Fruit fly (Drosophila melanogaster) whole organism, embryonic: ENCODE results near the gene bmm.
A peak's percentile ranks its signal among the peaks of the same experiment; 100 is the strongest.

Source experiments
- Atf-2 ChIP-seq: fragments of 200-800 bp; sonication (Bioruptor generic); optimal IDR thresholded peaks from 2 replicates; lab custom pipeline; 2016; ENCODE audit warnings: missing biosample characterization, missing genetic modification characterization
- Atf6 ChIP-seq: fragments of 200-800 bp; sonication (Bioruptor generic); IDR thresholded peaks from 2 replicates; pipeline ENCODE4 v1.3.6; 2022; ENCODE audit warnings: missing biosample characterization, missing genetic modification characterization
- CG10209 ChIP-seq: fragments of 200-800 bp; sonication (Bioruptor generic); optimal IDR thresholded peaks from 3 replicates; lab custom pipeline; 2017; ENCODE audit warnings: missing biosample characterization, mild to moderate bottlenecking, missing genetic modification characterization, missing genetic modification reagents
- CG11560 ChIP-seq: fragments of 200-800 bp; sonication (Bioruptor generic); IDR thresholded peaks from 3 replicates; pipeline ENCODE4 v1.3.6; 2022; ENCODE audit warnings: missing biosample characterization, missing genetic modification characterization
- CG12071 ChIP-seq: fragments of 200-800 bp; sonication (Bioruptor generic); optimal IDR thresholded peaks from 3 replicates; lab custom pipeline; 2018; ENCODE audit warnings: missing biosample characterization, mild to moderate bottlenecking, missing genetic modification characterization
- CG12155 ChIP-seq: fragments of 200-800 bp; sonication (Bioruptor generic); optimal IDR thresholded peaks from 3 replicates; lab custom pipeline; 2016; ENCODE audit warnings: missing biosample characterization, missing genetic modification characterization
- CG13296 ChIP-seq: fragments of 200-800 bp; sonication (Bioruptor generic); optimal IDR thresholded peaks from 3 replicates; lab custom pipeline; 2018; ENCODE audit warnings: missing biosample characterization, mild to moderate bottlenecking, missing genetic modification characterization
- CG14441 ChIP-seq: fragments of 200-800 bp; sonication (Bioruptor generic); IDR thresholded peaks from 2 replicates; pipeline ENCODE4 v1.3.6; 2022; ENCODE audit warnings: missing biosample characterization, missing genetic modification characterization
- CG15514 ChIP-seq: fragments of 200-800 bp; sonication (Bioruptor generic); optimal IDR thresholded peaks from 3 replicates; lab custom pipeline; 2017; ENCODE audit warnings: missing biosample characterization, missing genetic modification characterization, mild to moderate bottlenecking, moderate library complexity, missing genetic modification reagents
- CG17359 ChIP-seq: fragments of 200-800 bp; sonication (Bioruptor generic); optimal IDR thresholded peaks from 3 replicates; lab custom pipeline; 2018; ENCODE audit warnings: missing biosample characterization, mild to moderate bottlenecking, missing genetic modification characterization, moderate library complexity
- CG17385 ChIP-seq: fragments of 200-800 bp; sonication (Bioruptor generic); optimal IDR thresholded peaks from 3 replicates; lab custom pipeline; 2018; ENCODE audit warnings: missing biosample characterization, mild to moderate bottlenecking, missing genetic modification characterization
- CG17802 ChIP-seq: fragments of 200-800 bp; sonication (Bioruptor generic); optimal IDR thresholded peaks from 2 replicates; lab custom pipeline; 2018; ENCODE audit warnings: missing biosample characterization, mild to moderate bottlenecking, missing genetic modification characterization, moderate library complexity
- CG2199 ChIP-seq: fragments of 200-800 bp; sonication (Bioruptor generic); IDR thresholded peaks from 3 replicates; pipeline ENCODE4 v1.3.6; 2022; ENCODE audit warnings: missing biosample characterization, missing genetic modification characterization
- CG2678 ChIP-seq: fragments of 200-800 bp; sonication (Bioruptor generic); optimal IDR thresholded peaks from 3 replicates; lab custom pipeline; 2019; ENCODE audit warnings: missing biosample characterization, mild to moderate bottlenecking, missing genetic modification characterization, moderate library complexity
- CG30403 ChIP-seq: fragments of 200-800 bp; sonication (Bioruptor generic); optimal IDR thresholded peaks from 3 replicates; lab custom pipeline; 2016; ENCODE audit warnings: missing biosample characterization, missing genetic modification characterization
- CG33213 ChIP-seq: fragments of 200-800 bp; sonication (Bioruptor generic); optimal IDR thresholded peaks from 3 replicates; lab custom pipeline; 2016; ENCODE audit warnings: missing biosample characterization, missing genetic modification characterization
- CG6272 ChIP-seq: fragments of 200-800 bp; sonication (Bioruptor generic); IDR thresholded peaks from 2 replicates; pipeline ENCODE4 v1.3.6; 2022; ENCODE audit warnings: missing biosample characterization, missing genetic modification characterization
- CG6854 ChIP-seq: fragments of 200-800 bp; sonication (Bioruptor generic); optimal IDR thresholded peaks from 3 replicates; lab custom pipeline; 2017; ENCODE audit warnings: missing biosample characterization, mild to moderate bottlenecking, missing genetic modification characterization
- CG7786 ChIP-seq: fragments of 200-800 bp; sonication (Bioruptor generic); optimal IDR thresholded peaks from 2 replicates; lab custom pipeline; 2016; ENCODE audit warnings: missing biosample characterization, missing genetic modification characterization
- CG7928 ChIP-seq: fragments of 200-800 bp; sonication (Bioruptor generic); optimal IDR thresholded peaks from 2 replicates; lab custom pipeline; 2017; ENCODE audit warnings: missing biosample characterization, mild to moderate bottlenecking, missing genetic modification characterization
- CG8290 ChIP-seq, 3 experiments: fragments of 200-800 bp; sonication (Bioruptor generic); optimal IDR thresholded peaks; 2 replicates each; lab custom pipeline; 2016 to 2019; ENCODE audit warnings: missing biosample characterization in 3 of 3, missing genetic modification characterization in 3 of 3, mild to moderate bottlenecking in 2 of 3, moderate library complexity in 1 of 3
- CG8944 ChIP-seq: fragments of 200-800 bp; sonication (Bioruptor generic); optimal IDR thresholded peaks from 3 replicates; lab custom pipeline; 2016; ENCODE audit warnings: missing biosample characterization, missing genetic modification characterization
- CG9215 ChIP-seq: fragments of 200-800 bp; sonication (Bioruptor generic); IDR thresholded peaks from 2 replicates; pipeline ENCODE4 v1.3.6; 2022; ENCODE audit warnings: missing biosample characterization, missing genetic modification characterization
- CG9727 ChIP-seq: fragments of 200-800 bp; sonication (Bioruptor generic); optimal IDR thresholded peaks from 3 replicates; lab custom pipeline; 2017; ENCODE audit warnings: missing biosample characterization, mild to moderate bottlenecking, missing genetic modification characterization
- D19B ChIP-seq: fragments of 200-800 bp; sonication (Bioruptor generic); optimal IDR thresholded peaks from 2 replicates; lab custom pipeline; 2017; ENCODE audit warnings: missing biosample characterization, mild to moderate bottlenecking, missing genetic modification characterization
- Drgx ChIP-seq: fragments of 200-800 bp; sonication (Bioruptor generic); IDR thresholded peaks from 2 replicates; pipeline ENCODE4 v1.3.6; 2022; ENCODE audit warnings: missing biosample characterization, missing genetic modification characterization
- Fer3 ChIP-seq: fragments of 200-800 bp; sonication (Bioruptor generic); optimal IDR thresholded peaks from 2 replicates; lab custom pipeline; 2018; ENCODE audit warnings: missing biosample characterization, mild to moderate bottlenecking, missing genetic modification characterization, moderate library complexity
- H2.0 ChIP-seq: fragments of 200-800 bp; sonication (Bioruptor generic); IDR thresholded peaks from 2 replicates; pipeline ENCODE4 v1.3.6; 2022; ENCODE audit warnings: missing biosample characterization, missing genetic modification characterization
- HLHmδ ChIP-seq: fragments of 200-800 bp; sonication (Bioruptor generic); optimal IDR thresholded peaks from 2 replicates; lab custom pipeline; 2018; ENCODE audit warnings: missing biosample characterization, mild to moderate bottlenecking, missing genetic modification characterization, moderate library complexity
- HmgZ ChIP-seq: fragments of 200-800 bp; sonication (Bioruptor generic); optimal IDR thresholded peaks from 2 replicates; lab custom pipeline; 2018; ENCODE audit warnings: missing biosample characterization, mild to moderate bottlenecking, missing genetic modification characterization
- Hr3 ChIP-seq: fragments of 200-800 bp; sonication (Bioruptor generic); optimal IDR thresholded peaks from 3 replicates; lab custom pipeline; 2016; ENCODE audit warnings: missing biosample characterization, missing genetic modification characterization
- MBD-R2 ChIP-seq: fragments of 200-800 bp; sonication (Bioruptor generic); IDR thresholded peaks from 2 replicates; pipeline ENCODE4 v1.3.6; 2022; ENCODE audit warnings: missing biosample characterization, missing genetic modification characterization
- Med ChIP-seq: fragments of 200-800 bp; sonication (Bioruptor generic); peaks from one replicate; lab custom pipeline; 2016; ENCODE audit warnings: missing biosample characterization, missing genetic modification characterization, mild to moderate bottlenecking, inconsistent platforms, moderate library complexity
- Nf-YB ChIP-seq: fragments of 200-800 bp; sonication (Bioruptor generic); optimal IDR thresholded peaks from 3 replicates; lab custom pipeline; 2019; ENCODE audit warnings: missing biosample characterization, mild to moderate bottlenecking, missing genetic modification characterization, moderate library complexity
- Rfx ChIP-seq: fragments of 200-800 bp; sonication (Bioruptor generic); IDR thresholded peaks from 2 replicates; pipeline ENCODE4 v1.3.6; 2022; ENCODE audit warnings: missing biosample characterization, missing genetic modification characterization
- Trl ChIP-seq, 3 experiments: fragments of >200 bp in 2 of 3; fragments of 200-800 bp in 1 of 3; sonication (Bioruptor generic) in 1 of 3; optimal IDR thresholded peaks; 2 replicates in 1 of 3; 3 replicates in 2 of 3; lab custom pipeline; 2016 to 2017; ENCODE audit warnings: missing biosample characterization in 1 of 3, missing genetic modification characterization in 1 of 3
- chn ChIP-seq: fragments of 200-800 bp; sonication (Bioruptor generic); optimal IDR thresholded peaks from 2 replicates; lab custom pipeline; 2016; ENCODE audit warnings: missing biosample characterization, missing genetic modification characterization
- crc ChIP-seq: fragments of 200-800 bp; sonication (Bioruptor generic); optimal IDR thresholded peaks from 2 replicates; lab custom pipeline; 2016; ENCODE audit warnings: missing biosample characterization, missing genetic modification characterization
- danr ChIP-seq: fragments of 200-800 bp; sonication (Bioruptor generic); IDR thresholded peaks from 2 replicates; pipeline ENCODE4 v1.3.6; 2022; ENCODE audit warnings: missing biosample characterization, missing genetic modification characterization
- fu2 ChIP-seq: fragments of 200-800 bp; sonication (Bioruptor generic); optimal IDR thresholded peaks from 2 replicates; lab custom pipeline; 2016; ENCODE audit warnings: missing biosample characterization, missing genetic modification characterization
- gem ChIP-seq: fragments of 200-800 bp; sonication (Bioruptor generic); optimal IDR thresholded peaks from 2 replicates; lab custom pipeline; 2019; ENCODE audit warnings: missing biosample characterization, mild to moderate bottlenecking, missing genetic modification characterization, moderate library complexity
- h ChIP-seq: fragments of >200 bp; optimal IDR thresholded peaks from 2 replicates; lab custom pipeline; 2017
- ham ChIP-seq: fragments of 200-800 bp; sonication (Bioruptor generic); IDR thresholded peaks from 2 replicates; pipeline ENCODE4 v1.3.6; 2022; ENCODE audit warnings: missing biosample characterization, missing genetic modification characterization
- klu ChIP-seq: fragments of 200-800 bp; sonication (Bioruptor generic); IDR thresholded peaks from 2 replicates; pipeline ENCODE4 v1.3.6; 2022; ENCODE audit warnings: missing biosample characterization, missing genetic modification characterization
- lbe ChIP-seq: fragments of 200-800 bp; sonication (Bioruptor generic); optimal IDR thresholded peaks from 2 replicates; lab custom pipeline; 2016; ENCODE audit warnings: missing biosample characterization, mild to moderate bottlenecking, missing genetic modification characterization
- odd ChIP-seq: fragments of 200-800 bp; sonication (Bioruptor generic); optimal IDR thresholded peaks from 2 replicates; lab custom pipeline; 2017; ENCODE audit warnings: missing biosample characterization, mild to moderate bottlenecking, missing genetic modification characterization
- p53 ChIP-seq: fragments of 200-800 bp; sonication (Bioruptor generic); optimal IDR thresholded peaks from 2 replicates; lab custom pipeline; 2016; ENCODE audit warnings: missing biosample characterization, missing genetic modification characterization
- phol ChIP-seq: fragments of 200-800 bp; sonication (Bioruptor generic); optimal IDR thresholded peaks from 3 replicates; lab custom pipeline; 2018; ENCODE audit warnings: missing biosample characterization, mild to moderate bottlenecking, missing genetic modification characterization, moderate library complexity
- pum ChIP-seq: fragments of 200-800 bp; sonication (Bioruptor generic); optimal IDR thresholded peaks from 2 replicates; lab custom pipeline; 2016; ENCODE audit warnings: missing biosample characterization, missing genetic modification characterization
- tio ChIP-seq: fragments of 200-800 bp; sonication (Bioruptor generic); optimal IDR thresholded peaks from 2 replicates; lab custom pipeline; 2017; ENCODE audit warnings: missing biosample characterization, missing genetic modification characterization, inconsistent platforms
- tx ChIP-seq: fragments of 200-800 bp; sonication (Bioruptor generic); optimal IDR thresholded peaks from 2 replicates; lab custom pipeline; 2016; ENCODE audit warnings: missing biosample characterization, missing genetic modification characterization

bmm gene

dm6 chr3L:14785492-14785916 lies 708 bp downstream of the bmm start (continued):
- TF ChIP-seq odd (GFP tag; lab: Kevin White, UChicago) (no peak), Nf-YB (GFP tag; lab: Kevin White, UChicago) (no peak), CG8944 (no peak), CG12155 (GFP tag; lab: Kevin White, UChicago) (peak; percentile 20), Med (GFP tag; lab: Kevin White, UChicago) (peak; percentile 90), CG10209 (GFP tag; lab: Kevin White, UChicago) (no peak), CG2678 (no peak), p53 (GFP tag; lab: Kevin White, UChicago) (no peak), ham (GFP tag; lab: Robert Waterston, UW) (no peak), CG11560 (no peak), CG13296 (GFP tag; lab: Kevin White, UChicago) (no peak), HLHmδ (no peak), Hr3 (GFP tag; lab: Kevin White, UChicago) (no peak), h (no peak), CG7928 (GFP tag; lab: Kevin White, UChicago) (no peak), CG2199 (GFP tag; lab: Robert Waterston, UW) (no peak; the same call in 2 of the 3 replicates), danr (GFP tag; lab: Robert Waterston, UW) (0 out of 2 replicates have a peak, but pooled peaks have one; percentile 20), D19B (no peak), Atf-2 (GFP tag; lab: Kevin White, UChicago) (peak; percentile 12), crc (GFP tag; lab: Kevin White, UChicago) (peak; percentile 1), Atf6 (GFP tag; lab: Robert Waterston, UW) (no peak), CG14441 (GFP tag; lab: Robert Waterston, UW) (peak; percentile 45), CG17385 (GFP tag; lab: Kevin White, UChicago) (no peak), CG12071 (GFP tag; lab: Kevin White, UChicago) (no peak), CG30403 (no peak), CG8290 (GFP tag; optimal IDR thresholded peaks at IDR 0.05; lab: Kevin White, UChicago) (no peak), CG8290 (tag; optimal IDR thresholded peaks at IDR 0.05; lab: Kevin White, UChicago) (peak in 1 of 2 experiments; percentile 22), CG15514 (GFP tag; lab: Kevin White, UChicago) (no peak), tx (GFP tag; lab: Kevin White, UChicago) (no peak), Drgx (peak; percentile 85), CG9727 (GFP tag; lab: Kevin White, UChicago) (no peak), HmgZ (tag; lab: Kevin White, UChicago) (no peak), klu (0 out of 2 replicates have a peak, but pooled peaks have one; percentile 42), CG33213 (GFP tag; lab: Kevin White, UChicago) (no peak), gem (tag; lab: Kevin White, UChicago) (peak; percentile 24), Trl (optimal IDR thresholded peaks at IDR 0.05; lab: Kevin White, UChicago) (peak in 1 of 2 experiments; percentile 23), Trl (GFP tag; optimal IDR thresholded peaks at IDR 0.05; lab: Kevin White, UChicago) (no peak), Rfx (GFP tag; lab: Robert Waterston, UW) (peak; percentile 53), tio (GFP tag; lab: Kevin White, UChicago) (peak; percentile 32), CG17359 (tag; lab: Kevin White, UChicago) (no peak), MBD-R2 (GFP tag; lab: Robert Waterston, UW) (no peak), CG6854 (no peak), phol (tag; lab: Kevin White, UChicago) (peak; percentile 4), CG6272 (GFP tag; lab: Robert Waterston, UW) (no peak), Fer3 (tag; lab: Kevin White, UChicago) (no peak), CG17802 (tag; lab: Kevin White, UChicago) (no peak), CG9215 (GFP tag; lab: Robert Waterston, UW) (peak; percentile 33; the same call in 1 of the 2 replicates), H2.0 (GFP tag; lab: Robert Waterston, UW) (no peak), CG7786 (GFP tag; lab: Kevin White, UChicago) (peak; percentile 16), lbe (GFP tag; lab: Kevin White, UChicago) (peak; percentile 5), fu2 (GFP tag; lab: Kevin White, UChicago) (no peak), pum (GFP tag; lab: Kevin White, UChicago) (peak; percentile 28), chn (GFP tag; lab: Kevin White, UChicago) (no peak)
